Worm (Caenorhabditis elegans): ENCODE results near the gene C02B8.12.

DNA sequence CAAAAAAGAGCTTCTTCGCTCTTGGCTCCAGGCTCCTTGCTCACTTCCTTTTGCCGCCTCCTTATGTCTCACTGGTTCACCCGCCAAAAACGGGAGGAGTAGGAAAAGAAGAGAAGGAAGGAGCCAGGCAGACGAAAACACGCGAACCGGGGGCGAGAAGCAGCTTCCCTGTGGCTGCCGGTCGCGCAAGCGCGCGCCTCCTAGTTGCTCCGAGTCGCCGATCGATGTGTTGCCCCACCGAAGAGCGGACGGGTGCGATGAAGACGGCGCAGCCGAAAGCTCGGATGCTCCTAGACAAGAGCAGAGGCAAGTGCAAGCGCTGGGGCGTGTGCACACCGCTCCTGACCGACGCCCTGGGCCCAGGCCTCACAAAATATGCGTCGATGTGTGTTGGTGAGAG, 40.4 kb upstream of the C02B8.12 start:
- TF ChIP-seq aly-2 (tag; optimal IDR thresholded peaks at IDR 0.05) (no peak), jun-1 (tag; optimal IDR thresholded peaks at IDR 0.05) (no peak), R02D3.7 (tag; optimal IDR thresholded peaks at IDR 0.05) (no peak), ceh-16 (tag; optimal IDR thresholded peaks at IDR 0.05) (no peak), nhr-77 (tag; optimal IDR thresholded peaks at IDR 0.05) (no peak), elt-3 (tag; optimal IDR thresholded peaks at IDR 0.05) (no peak), elt-2 (tag; optimal IDR thresholded peaks at IDR 0.05) (no peak)
